Worm (Caenorhabditis elegans) whole organism, L3 larva: Measurements from ENCODE around the gene R01H10.4.

Experiments used
- lin-39 ChIP-seq: fragments of 150-350 bp; optimal IDR thresholded peaks from 2 replicates; lab custom pipeline; 2018; ENCODE audit warnings: missing biosample characterization, missing genetic modification reagents, missing genetic modification characterization
- nfya-1 ChIP-seq: sonication (generic microtip); optimal IDR thresholded peaks from 2 replicates; lab custom pipeline; 2017; ENCODE audit warnings: missing genetic modification characterization, mild to moderate bottlenecking, missing compliant biosample characterization, antibody characterized with exemption, moderate library complexity; ENCODE audit not compliant: insufficient read depth
- nhr-76 ChIP-seq: fragments of 150-350 bp; sonication (generic microtip); optimal IDR thresholded peaks from 5 replicates; lab custom pipeline; 2014; ENCODE audit warnings: missing biosample characterization, missing genetic modification characterization

DNA sequence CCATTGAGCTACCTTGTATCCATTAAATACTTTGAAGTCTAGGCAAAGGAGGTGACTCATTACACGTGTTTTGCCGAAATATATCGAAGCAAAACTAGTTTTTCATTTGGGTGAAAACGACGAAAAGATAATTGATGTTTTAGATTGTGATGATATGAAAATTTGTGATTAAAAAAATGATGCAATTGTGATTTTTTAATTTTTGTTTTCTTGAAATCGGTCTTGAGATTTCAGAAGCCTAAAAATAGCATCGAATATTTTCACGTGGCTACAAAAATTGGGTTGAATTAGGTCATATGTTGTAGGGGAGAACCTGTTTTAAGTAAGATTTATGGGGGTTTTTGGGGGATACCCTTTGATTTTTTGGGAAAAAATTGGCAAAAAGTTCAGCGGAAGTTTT is 35.9 kb downstream of the R01H10.4 start:
- TF ChIP-seq lin-39 (tag; lab: Kevin White, UChicago): no peak
- no peak for TF ChIP-seq nfya-1
- TF ChIP-seq nhr-76 (tag; lab: Kevin White, UChicago): no peak
